Worm (Caenorhabditis elegans) whole organism, L1 larva: ENCODE results near the gene C33H5.2.
A peak's percentile ranks its signal among the peaks of the same experiment; 100 is the strongest.

Experiments
- C04F5.9 ChIP-seq: sonication (generic microtip); optimal IDR thresholded peaks from 2 replicates; lab custom pipeline; 2016; ENCODE audit warnings: missing genetic modification characterization, missing compliant biosample characterization
- C16A3.4 ChIP-seq: fragments of 150-350 bp; optimal IDR thresholded peaks from 2 replicates; lab custom pipeline; 2014; ENCODE audit warnings: missing biosample characterization, missing genetic modification characterization
- C34B4.2 ChIP-seq: sonication (generic microtip); optimal IDR thresholded peaks from 2 replicates; lab custom pipeline; 2017; ENCODE audit warnings: mild to moderate bottlenecking, missing genetic modification characterization, missing compliant biosample characterization
- aha-1 ChIP-seq: fragments of 150-350 bp; optimal IDR thresholded peaks from 2 replicates; lab custom pipeline; 2014; ENCODE audit warnings: missing biosample characterization, missing genetic modification characterization
- ama-1 ChIP-seq: fragments of 150-350 bp; optimal IDR thresholded peaks from 2 replicates; lab custom pipeline; 2014
- ceh-82 ChIP-seq, 3 experiments: fragments of 150-350 bp in 1 of 3; sonication (generic microtip) in 2 of 3; optimal IDR thresholded peaks; 2 replicates each; lab custom pipeline; 2014 to 2017; ENCODE audit warnings: missing biosample characterization in 3 of 3, missing genetic modification characterization in 3 of 3
- ceh-88 ChIP-seq: fragments of 200-800 bp; sonication (Bioruptor generic); IDR thresholded peaks from 2 replicates; pipeline ENCODE4 v1.3.6; 2022; ENCODE audit warnings: missing genetic modification characterization, missing compliant biosample characterization
- ceh-90 ChIP-seq: sonication (generic microtip); optimal IDR thresholded peaks from 2 replicates; lab custom pipeline; 2016; ENCODE audit warnings: missing genetic modification characterization, missing compliant biosample characterization
- dsc-1 ChIP-seq: sonication (generic microtip); optimal IDR thresholded peaks from 2 replicates; lab custom pipeline; 2016; ENCODE audit warnings: mild to moderate bottlenecking, missing genetic modification characterization, missing compliant biosample characterization
- efl-3 ChIP-seq: fragments of 200-800 bp; sonication (Bioruptor generic); optimal IDR thresholded peaks from 2 replicates; lab custom pipeline; 2018; ENCODE audit warnings: mild to moderate bottlenecking, missing genetic modification characterization, missing compliant biosample characterization
- egl-13 ChIP-seq: sonication (generic microtip); optimal IDR thresholded peaks from 2 replicates; lab custom pipeline; 2016; ENCODE audit warnings: missing genotype, missing genetic modification reagents, missing genetic modification characterization, missing compliant biosample characterization
- egl-27 ChIP-seq, 2 experiments: fragments of 150-350 bp in 1 of 2; sonication (generic microtip); optimal IDR thresholded peaks; 3 replicates each; lab custom pipeline; 2017 to 2018; ENCODE audit warnings: missing biosample characterization in 2 of 2, missing genetic modification characterization in 2 of 2, missing genetic modification reagents in 2 of 2
- elt-2 ChIP-seq: sonication (generic microtip); optimal IDR thresholded peaks from 2 replicates; lab custom pipeline; 2016; ENCODE audit warnings: missing genetic modification characterization, mild to moderate bottlenecking, inconsistent platforms, missing compliant biosample characterization, missing genetic modification reagents
- fkh-10 ChIP-seq: sonication (generic microtip); optimal IDR thresholded peaks from 2 replicates; lab custom pipeline; 2017; ENCODE audit warnings: missing biosample characterization, missing genetic modification reagents, missing genetic modification characterization
- fkh-8 ChIP-seq: sonication (generic microtip); optimal IDR thresholded peaks from 2 replicates; lab custom pipeline; 2016; ENCODE audit warnings: mild to moderate bottlenecking, missing genetic modification characterization, missing compliant biosample characterization
- grh-1 ChIP-seq: fragments of 200-800 bp; sonication (Bioruptor generic); IDR thresholded peaks from 2 replicates; pipeline ENCODE4 v1.3.6; 2022; ENCODE audit warnings: missing genetic modification reagents, missing genetic modification characterization, missing compliant biosample characterization
- hlh-17 ChIP-seq: fragments of 200-800 bp; sonication (Bioruptor generic); optimal IDR thresholded peaks from 2 replicates; lab custom pipeline; 2018; ENCODE audit warnings: missing genetic modification characterization, mild to moderate bottlenecking, missing compliant biosample characterization, moderate library complexity, borderline replicate concordance
- hlh-4 ChIP-seq: sonication (generic microtip); optimal IDR thresholded peaks from 2 replicates; lab custom pipeline; 2016; ENCODE audit warnings: mild to moderate bottlenecking, missing genetic modification characterization, missing compliant biosample characterization
- hpl-2 ChIP-seq: fragments of 150-350 bp; optimal IDR thresholded peaks from 2 replicates; lab custom pipeline; 2014; ENCODE audit warnings: missing biosample characterization, missing genetic modification reagents, missing genetic modification characterization
- irx-1 ChIP-seq: sonication (generic microtip); optimal IDR thresholded peaks from 2 replicates; lab custom pipeline; 2016; ENCODE audit warnings: missing genetic modification characterization, missing compliant biosample characterization
- isw-1 ChIP-seq: fragments of 200-800 bp; sonication (Bioruptor generic); IDR thresholded peaks from 2 replicates; pipeline ENCODE4 v1.3.6; 2022; ENCODE audit warnings: missing genetic modification characterization, missing compliant biosample characterization
- jun-1 ChIP-seq: fragments of 150-350 bp; optimal IDR thresholded peaks from 2 replicates; lab custom pipeline; 2014; ENCODE audit warnings: missing biosample characterization, missing genetic modification reagents, missing genetic modification characterization
- lin-13 ChIP-seq: fragments of 150-350 bp; optimal IDR thresholded peaks from 2 replicates; lab custom pipeline; 2014; ENCODE audit warnings: missing biosample characterization, missing genetic modification reagents, missing genetic modification characterization
- lin-15B ChIP-seq: fragments of 150-350 bp; sonication (generic microtip); optimal IDR thresholded peaks from 3 replicates; lab custom pipeline; 2014; ENCODE audit warnings: missing biosample characterization, missing genetic modification characterization
- lin-35 ChIP-seq, 2 experiments: fragments of 150-350 bp; optimal IDR thresholded peaks; 2 replicates each; lab custom pipeline; 2014; ENCODE audit warnings: missing biosample characterization in 2 of 2, missing genetic modification characterization in 2 of 2, missing genetic modification reagents in 2 of 2
- lin-39 ChIP-seq: fragments of 150-350 bp; optimal IDR thresholded peaks from 2 replicates; lab custom pipeline; 2014; ENCODE audit warnings: missing biosample characterization, missing genetic modification reagents, missing genetic modification characterization
- lir-3 ChIP-seq: sonication (generic microtip); optimal IDR thresholded peaks from 2 replicates; lab custom pipeline; 2016; ENCODE audit warnings: mild to moderate bottlenecking, missing genetic modification characterization, moderate library complexity, missing compliant biosample characterization; ENCODE audit not compliant: poor library complexity
- mab-9 ChIP-seq: fragments of 200-800 bp; sonication (Bioruptor generic); IDR thresholded peaks from 2 replicates; pipeline ENCODE4 v1.3.6; 2022; ENCODE audit warnings: missing genetic modification reagents, missing genetic modification characterization, missing compliant biosample characterization
- mdl-1 ChIP-seq, 2 experiments: fragments of 150-350 bp; optimal IDR thresholded peaks; 2 replicates each; lab custom pipeline; 2014 to 2017; ENCODE audit warnings: missing biosample characterization in 2 of 2, missing genetic modification characterization in 2 of 2, inconsistent platforms in 1 of 2
- mef-2 ChIP-seq: fragments of 150-350 bp; optimal IDR thresholded peaks from 2 replicates; lab custom pipeline; 2014; ENCODE audit warnings: missing biosample characterization, missing genetic modification characterization
- mep-1 ChIP-seq: fragments of 150-350 bp; optimal IDR thresholded peaks from 2 replicates; lab custom pipeline; 2014; ENCODE audit warnings: missing biosample characterization, missing genetic modification characterization
- nhr-12 ChIP-seq: sonication (generic microtip); optimal IDR thresholded peaks from 2 replicates; lab custom pipeline; 2017; ENCODE audit warnings: missing biosample characterization, missing genetic modification characterization
- nhr-19 ChIP-seq: fragments of 200-800 bp; sonication (Bioruptor generic); conservative IDR thresholded peaks from 2 replicates; pipeline ENCODE4 v1.3.6; 2022; ENCODE audit warnings: missing genetic modification characterization, missing compliant biosample characterization
- nhr-71 ChIP-seq: sonication (generic microtip); optimal IDR thresholded peaks from 2 replicates; lab custom pipeline; 2016; ENCODE audit warnings: mild to moderate bottlenecking, missing genetic modification characterization, moderate library complexity, missing compliant biosample characterization
- nhr-77 ChIP-seq: fragments of 150-350 bp; optimal IDR thresholded peaks from 2 replicates; lab custom pipeline; 2014; ENCODE audit warnings: missing biosample characterization, missing genetic modification characterization
- nhr-84 ChIP-seq: sonication (generic microtip); optimal IDR thresholded peaks from 2 replicates; lab custom pipeline; 2017; ENCODE audit warnings: missing biosample characterization, missing genetic modification characterization
- nhr-85 ChIP-seq: sonication (generic microtip); peaks from one replicate; lab custom pipeline; 2016; ENCODE audit warnings: missing genetic modification characterization, inconsistent platforms, missing compliant biosample characterization
- nhr-90 ChIP-seq: sonication (generic microtip); optimal IDR thresholded peaks from 2 replicates; lab custom pipeline; 2016; ENCODE audit warnings: mild to moderate bottlenecking, missing genetic modification characterization, missing compliant biosample characterization; ENCODE audit not compliant: poor library complexity
- pag-3 ChIP-seq: sonication (generic microtip); optimal IDR thresholded peaks from 2 replicates; lab custom pipeline; 2017; ENCODE audit warnings: missing genetic modification characterization, mild to moderate bottlenecking, missing compliant biosample characterization, antibody characterized with exemption, borderline replicate concordance; ENCODE audit not compliant: insufficient read depth
- skn-1 ChIP-seq: fragments of 150-350 bp; optimal IDR thresholded peaks from 2 replicates; lab custom pipeline; 2014; ENCODE audit warnings: missing biosample characterization, missing genetic modification characterization
- snpc-4 ChIP-seq: fragments of 150-350 bp; optimal IDR thresholded peaks from 2 replicates; lab custom pipeline; 2014; ENCODE audit warnings: missing biosample characterization, missing genetic modification characterization
- snu-23 ChIP-seq: sonication (generic microtip); optimal IDR thresholded peaks from 2 replicates; lab custom pipeline; 2016; ENCODE audit warnings: missing genetic modification characterization, missing compliant biosample characterization
- sox-4 ChIP-seq: sonication (generic microtip); optimal IDR thresholded peaks from 2 replicates; lab custom pipeline; 2016; ENCODE audit warnings: missing genetic modification characterization, missing compliant biosample characterization
- sup-37 ChIP-seq: fragments of 200-800 bp; sonication (Bioruptor generic); optimal IDR thresholded peaks from 2 replicates; lab custom pipeline; 2018; ENCODE audit warnings: mild to moderate bottlenecking, missing genetic modification characterization, missing compliant biosample characterization
- tlp-1 ChIP-seq: fragments of 150-350 bp; optimal IDR thresholded peaks from 2 replicates; lab custom pipeline; 2014; ENCODE audit warnings: missing biosample characterization, missing genetic modification characterization
- unc-30 ChIP-seq: sonication (generic microtip); optimal IDR thresholded peaks from 2 replicates; lab custom pipeline; 2017; ENCODE audit warnings: missing biosample characterization, missing genetic modification characterization
- unc-62 ChIP-seq: fragments of 150-350 bp; optimal IDR thresholded peaks from 2 replicates; lab custom pipeline; 2014; ENCODE audit warnings: missing biosample characterization, missing genetic modification reagents, missing genetic modification characterization
- unc-86 ChIP-seq: sonication (generic microtip); optimal IDR thresholded peaks from 2 replicates; lab custom pipeline; 2016; ENCODE audit warnings: missing genetic modification characterization, missing compliant biosample characterization
- unc-98 ChIP-seq: fragments of 200-800 bp; sonication (Bioruptor generic); IDR thresholded peaks from 2 replicates; pipeline ENCODE4 v1.3.6; 2022; ENCODE audit warnings: missing genetic modification characterization, missing compliant biosample characterization
- xbp-1 ChIP-seq: sonication (generic microtip); optimal IDR thresholded peaks from 2 replicates; lab custom pipeline; 2016; ENCODE audit warnings: missing genetic modification characterization, missing compliant biosample characterization
- zip-4 ChIP-seq: fragments of 200-800 bp; sonication (Bioruptor generic); optimal IDR thresholded peaks from 2 replicates; lab custom pipeline; 2018; ENCODE audit warnings: mild to moderate bottlenecking, missing genetic modification characterization, moderate library complexity, missing compliant biosample characterization
- ztf-4 ChIP-seq: fragments of 150-350 bp; optimal IDR thresholded peaks from 2 replicates; lab custom pipeline; 2014; ENCODE audit warnings: missing biosample characterization, missing genetic modification characterization

C33H5.2 gene

DNA sequence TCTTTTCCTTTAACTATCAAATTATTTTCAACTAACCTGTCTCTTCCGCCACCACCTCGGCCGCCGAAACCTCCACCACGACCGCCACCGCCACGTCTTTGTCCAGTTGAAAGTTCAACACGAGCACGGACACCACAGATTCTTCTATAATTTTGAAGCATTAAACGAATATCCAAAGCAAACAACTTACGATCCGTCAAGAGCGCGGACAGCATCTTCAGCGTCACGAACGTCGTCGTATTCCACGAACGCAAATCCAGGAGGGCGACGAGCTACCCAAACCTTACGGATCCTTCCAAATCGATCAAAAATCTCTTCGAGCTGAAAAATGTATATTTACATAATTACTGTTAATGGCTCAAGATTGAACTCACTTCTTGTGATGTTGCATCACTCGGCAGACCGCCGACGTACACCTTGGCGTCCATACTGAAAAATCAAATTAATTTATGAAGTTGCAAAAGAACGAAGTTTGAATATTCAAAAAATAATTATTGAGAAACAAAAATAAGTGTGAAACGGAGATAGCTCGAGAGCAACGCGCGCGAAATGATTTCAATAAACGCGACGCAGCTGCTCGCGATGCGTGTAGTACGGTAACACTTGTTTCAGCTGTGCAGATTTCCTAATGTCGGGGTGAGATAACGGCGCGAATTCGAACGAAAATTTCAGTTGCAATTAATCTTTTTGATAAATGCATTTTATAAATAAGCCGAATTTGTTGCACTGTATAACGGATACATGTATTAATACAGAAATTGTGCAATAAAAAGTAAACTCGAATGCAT, 13.8 kb upstream of the C33H5.2 start, which contains the start of gene rsp-6 (continued):
- TF ChIP-seq hlh-4 (tag; lab: Kevin White, UChicago) (no peak), ceh-82 (tag; optimal IDR thresholded peaks at IDR 0.05; lab: Kevin White, UChicago) (peak; percentile 72 to 94 (median 78)), ceh-88 (GFP tag; lab: Robert Waterston, UW) (peak; percentile 65), nhr-84 (tag; lab: Kevin White, UChicago) (no peak), mdl-1 (tag; optimal IDR thresholded peaks at IDR 0.05; lab: Kevin White, UChicago) (peak in 1 of 2 experiments; percentile 89), dsc-1 (tag; lab: Kevin White, UChicago) (peak; percentile 79), mab-9 (no peak), ceh-90 (tag; lab: Kevin White, UChicago) (no peak), xbp-1 (tag; lab: Kevin White, UChicago) (peak; percentile 87), ztf-4 (peak; percentile 73), nhr-71 (peak; percentile 92), C16A3.4 (peak; percentile 94), mep-1 (peak; percentile 84), mef-2 (tag; lab: Kevin White, UChicago) (peak; percentile 54), unc-62 (no peak), lin-35 (GFP tag; optimal IDR thresholded peaks at IDR 0.05; lab: Kevin White, UChicago) (peak; percentile 95 to 98), efl-3 (no peak), sox-4 (tag; lab: Kevin White, UChicago) (no peak), lin-13 (GFP tag; lab: Kevin White, UChicago) (peak; percentile 83), nhr-12 (tag; lab: Kevin White, UChicago) (no peak), aha-1 (tag; lab: Kevin White, UChicago) (peak; percentile 5), grh-1 (GFP tag; lab: Robert Waterston, UW) (no peak), irx-1 (peak; percentile 37), unc-86 (tag; lab: Kevin White, UChicago) (peak; percentile 83), tlp-1 (tag; lab: Kevin White, UChicago) (no peak), C04F5.9 (tag; lab: Kevin White, UChicago) (peak; percentile 46), lin-15B (tag; lab: Kevin White, UChicago) (peak; percentile 96), ama-1 (lab: Kevin White, UChicago) (no peak), unc-30 (no peak), zip-4 (GFP tag; lab: Kevin White, UChicago) (peak; percentile 33), isw-1 (peak; percentile 83), unc-98 (GFP tag; lab: Robert Waterston, UW) (no peak), skn-1 (tag; lab: Kevin White, UChicago) (peak; percentile 89), fkh-8 (tag; lab: Kevin White, UChicago) (peak; percentile 79), egl-27 (tag; optimal IDR thresholded peaks at IDR 0.05; lab: Kevin White, UChicago) (no peak), egl-13 (peak; percentile 69), lin-39 (tag; lab: Kevin White, UChicago) (peak; percentile 50), snpc-4 (peak; percentile 10), nhr-77 (tag; lab: Kevin White, UChicago) (peak; percentile 78), nhr-85 (tag; lab: Kevin White, UChicago) (peak; percentile 89), hpl-2 (GFP tag; lab: Kevin White, UChicago) (no peak), snu-23 (GFP tag; lab: Kevin White, UChicago) (peak; percentile 92), lir-3 (tag; lab: Kevin White, UChicago) (peak; percentile 55), hlh-17 (no peak), nhr-90 (tag; lab: Kevin White, UChicago) (peak; percentile 50), C34B4.2 (no peak), pag-3 (no peak), fkh-10 (GFP tag; lab: Kevin White, UChicago) (peak; percentile 67), sup-37 (GFP tag; lab: Kevin White, UChicago) (no peak), nhr-19 (GFP tag; lab: Robert Waterston, UW) (peak; percentile 79), jun-1 (peak; percentile 71), elt-2 (tag; lab: Kevin White, UChicago) (peak; percentile 47)
